Worm (Caenorhabditis elegans): Measurements from ENCODE around the gene scvp-1.
A peak's percentile ranks its signal among the peaks of the same experiment; 100 is the strongest.

Gene scvp-1

ce11 chrV:10937294-10937693 lies 6.2 kb upstream of the scvp-1 start:
- TF ChIP-seq nhr-11 (tag; optimal IDR thresholded peaks at IDR 0.05) (peak; percentile 37), fkh-10 (GFP tag; optimal IDR thresholded peaks at IDR 0.05) (peak; percentile 85), nhr-23 (tag; optimal IDR thresholded peaks at IDR 0.05) (peak; percentile 58), snpc-4 (tag; optimal IDR thresholded peaks at IDR 0.05) (no peak), nhr-43 (tag; optimal IDR thresholded peaks at IDR 0.05; ENCODE audit: poor library complexity, severe bottlenecking) (peak; percentile 42)

DNA sequence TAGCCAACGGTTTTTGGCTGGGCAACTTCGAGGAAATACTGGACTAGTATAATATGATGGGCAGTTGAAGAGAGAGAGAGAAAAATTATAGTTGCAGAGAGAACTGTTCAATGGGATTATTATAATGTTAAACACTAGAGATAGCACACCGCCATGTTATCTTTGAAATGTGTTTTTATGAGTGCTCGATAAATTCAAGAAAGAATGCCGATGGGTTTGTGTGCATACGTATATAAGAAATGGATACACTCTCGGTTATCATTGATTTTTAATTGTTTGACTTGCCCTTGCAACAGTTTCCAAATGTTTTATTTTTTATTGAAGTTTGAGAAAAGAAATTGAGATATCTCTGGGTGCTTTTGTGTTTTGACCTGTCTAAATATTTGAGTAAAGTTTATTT lies 5.6 kb upstream of the scvp-1 start, which contains the start of gene F17C11.12:
F17C11.12 (minus strand) TSS at position 240 of the 400 bp plus-strand sequence.
- TF ChIP-seq mml-1 (tag; optimal IDR thresholded peaks at IDR 0.05), result no peak
- TF ChIP-seq nhr-43 (tag; optimal IDR thresholded peaks at IDR 0.05; ENCODE audit: poor library complexity, severe bottlenecking), result no peak
- no peak for TF ChIP-seq ceh-82 (tag; optimal IDR thresholded peaks at IDR 0.05)
- no peak for TF ChIP-seq ztf-11 (tag; optimal IDR thresholded peaks at IDR 0.05)
- TF ChIP-seq daf-12 (tag; optimal IDR thresholded peaks at IDR 0.05), result no peak
- TF ChIP-seq nhr-23 (tag; optimal IDR thresholded peaks at IDR 0.05), result no peak
- TF ChIP-seq pqm-1 (tag; optimal IDR thresholded peaks at IDR 0.05), result peak; percentile 86
- no peak for TF ChIP-seq unc-39 (tag; optimal IDR thresholded peaks at IDR 0.05)
- no peak for TF ChIP-seq ceh-16 (tag; optimal IDR thresholded peaks at IDR 0.05)
- TF ChIP-seq sea-2 (GFP tag; optimal IDR thresholded peaks at IDR 0.05), result no peak
- peak; percentile 91 for TF ChIP-seq elt-2 (tag; optimal IDR thresholded peaks at IDR 0.05)

- no peak for TF ChIP-seq pha-4 (tag; optimal IDR thresholded peaks at IDR 0.05)
- TF ChIP-seq skn-1 (tag; optimal IDR thresholded peaks at IDR 0.05), result no peak
- TF ChIP-seq jun-1 (tag; optimal IDR thresholded peaks at IDR 0.05), result no peak
- TF ChIP-seq elt-3 (tag; optimal IDR thresholded peaks at IDR 0.05), result no peak
- no peak for TF ChIP-seq mml-1 (tag; optimal IDR thresholded peaks at IDR 0.05)
- no peak for TF ChIP-seq nhr-77 (tag; optimal IDR thresholded peaks at IDR 0.05)
- no peak for TF ChIP-seq ama-1 (optimal IDR thresholded peaks at IDR 0.05)
- no peak for TF ChIP-seq nfya-1 (tag; optimal IDR thresholded peaks at IDR 0.05; ENCODE audit: insufficient read depth)
- TF ChIP-seq pqm-1 (tag; optimal IDR thresholded peaks at IDR 0.05), result peak; percentile 29
- TF ChIP-seq elt-2 (tag; optimal IDR thresholded peaks at IDR 0.05), result peak; percentile 94
These were observed 1.3 kb upstream of the scvp-1 start, which contains the start of gene F58B4.5 for ce11 chrV:10932411-10932810. Gene F58B4.5 (plus strand): TSS chrV:10932693.

- TF ChIP-seq ztf-4 (tag; optimal IDR thresholded peaks at IDR 0.05) (no peak), nhr-28 (tag; optimal IDR thresholded peaks at IDR 0.05) (no peak), nhr-12 (tag; optimal IDR thresholded peaks at IDR 0.05) (no peak), zag-1 (tag; optimal IDR thresholded peaks at IDR 0.05) (no peak), elt-1 (tag; optimal IDR thresholded peaks at IDR 0.05) (no peak), ZK546.5 (tag; optimal IDR thresholded peaks at IDR 0.05) (no peak), aly-2 (tag; optimal IDR thresholded peaks at IDR 0.05) (no peak), lin-15B (tag; optimal IDR thresholded peaks at IDR 0.05) (no peak), pqm-1 (tag; optimal IDR thresholded peaks at IDR 0.05) (no peak), nhr-25 (tag; optimal IDR thresholded peaks at IDR 0.05) (no peak), egl-5 (tag; optimal IDR thresholded peaks at IDR 0.05) (no peak), unc-62 (GFP tag; optimal IDR thresholded peaks at IDR 0.05) (no peak), nfya-1 (tag; optimal IDR thresholded peaks at IDR 0.05; ENCODE audit: insufficient read depth) (no peak), fos-1 (tag; optimal IDR thresholded peaks at IDR 0.05) (no peak), elt-3 (tag; optimal IDR thresholded peaks at IDR 0.05) (no peak), nhr-237 (tag; optimal IDR thresholded peaks at IDR 0.05) (no peak), elt-2 (tag; optimal IDR thresholded peaks at IDR 0.05) (no peak)
These were observed 1.6 kb downstream of the scvp-1 start, which contains the start of gene F58B4.3 for ce11 chrV:10929511-10929910. Gene F58B4.3 (plus strand): TSS chrV:10929811.

DNA sequence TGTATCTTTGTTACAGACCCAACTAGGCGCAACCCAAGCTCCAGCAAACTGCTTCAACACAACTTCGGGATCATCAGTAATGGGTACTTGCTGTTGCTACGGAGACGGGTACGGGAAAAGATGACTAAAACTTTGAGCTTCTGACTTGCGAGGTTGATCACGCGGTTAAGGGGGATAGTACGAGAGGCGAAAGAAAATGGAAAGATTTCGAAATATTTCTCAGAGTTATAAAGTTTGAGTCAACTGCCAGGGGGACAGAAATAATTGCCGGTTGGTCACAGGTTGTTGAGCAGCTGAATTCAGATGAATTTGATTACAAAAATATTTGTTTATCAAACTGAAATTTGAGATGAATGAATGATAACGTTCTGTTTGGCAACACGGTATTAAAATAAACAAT lies 5.4 kb downstream of the scvp-1 start:
- no peak for TF ChIP-seq lin-39 (tag; optimal IDR thresholded peaks at IDR 0.05)

Data from whole organism, L3 larva.